Fruit fly (Drosophila melanogaster): Measurements from ENCODE around the gene Ir7f.

Gene Ir7f

dm6 chrX:7930236-7931027 is 46.6 kb upstream of the Ir7f start (continued):
- TF ChIP-seq tup (GFP tag; optimal IDR thresholded peaks at IDR 0.05) (no peak), ham (GFP tag; IDR thresholded peaks at IDR 0.05) (no peak), Dfd (GFP tag; optimal IDR thresholded peaks at IDR 0.05) (no peak), Deaf1 (tag; optimal IDR thresholded peaks at IDR 0.05) (peak; percentile 27), CG15601 (tag; optimal IDR thresholded peaks at IDR 0.05) (no peak), CG18599 (GFP tag; optimal IDR thresholded peaks at IDR 0.05) (no peak), klu (GFP tag; IDR thresholded peaks at IDR 0.05) (no peak), Meics (GFP tag; optimal IDR thresholded peaks at IDR 0.05) (no peak), CG30403 (GFP tag; optimal IDR thresholded peaks at IDR 0.05) (no peak), CG14441 (GFP tag; IDR thresholded peaks at IDR 0.05) (no peak), CG31441 (GFP tag; IDR thresholded peaks at IDR 0.05) (no peak), NK7.1 (GFP tag; optimal IDR thresholded peaks at IDR 0.05) (no peak), Dp (GFP tag; optimal IDR thresholded peaks at IDR 0.05) (no peak), zf30C (GFP tag; optimal IDR thresholded peaks at IDR 0.05) (no peak), sima (GFP tag; optimal IDR thresholded peaks at IDR 0.05) (no peak), E2f1 (GFP tag; IDR thresholded peaks at IDR 0.05) (no peak), kni (GFP tag; optimal IDR thresholded peaks at IDR 0.05) (peak; percentile 76), CG11504 (tag; optimal IDR thresholded peaks at IDR 0.05) (no peak), Chrac-16 (GFP tag; optimal IDR thresholded peaks at IDR 0.05) (no peak), CG7928 (GFP tag; optimal IDR thresholded peaks at IDR 0.05) (no peak), usp (GFP tag; optimal IDR thresholded peaks at IDR 0.05) (no peak), CG10979 (tag; optimal IDR thresholded peaks at IDR 0.05) (no peak), nom (GFP tag; optimal IDR thresholded peaks at IDR 0.05) (peak; percentile 76), z (GFP tag; IDR thresholded peaks at IDR 0.05) (no peak), amos (GFP tag; IDR thresholded peaks at IDR 0.05; ENCODE audit: partially characterized antibody) (no peak), tx (GFP tag; optimal IDR thresholded peaks at IDR 0.05) (no peak), Awh (GFP tag; IDR thresholded peaks at IDR 0.05) (no peak), insv (GFP tag; optimal IDR thresholded peaks at IDR 0.05) (no peak), crol (GFP tag; IDR thresholded peaks at IDR 0.05) (peak; percentile 94), slou (GFP tag; optimal IDR thresholded peaks at IDR 0.05) (no peak), CoRest (tag; optimal IDR thresholded peaks at IDR 0.05) (no peak), dan (GFP tag; IDR thresholded peaks at IDR 0.05) (no peak), CG33557 (GFP tag; optimal IDR thresholded peaks at IDR 0.05) (no peak), Doc2 (GFP tag; IDR thresholded peaks at IDR 0.05) (no peak), HHEX (GFP tag; optimal IDR thresholded peaks at IDR 0.05) (no peak), Stat92E (GFP tag; optimal IDR thresholded peaks at IDR 0.05) (peak in 1 of 3 experiments; percentile 13), sob (GFP tag; IDR thresholded peaks at IDR 0.05) (no peak), lab (GFP tag; optimal IDR thresholded peaks at IDR 0.05) (no peak), Hey (tag; optimal IDR thresholded peaks at IDR 0.05) (no peak), zen2 (GFP tag; IDR thresholded peaks at IDR 0.05; ENCODE audit: partially characterized antibody) (no peak), seq (GFP tag; IDR thresholded peaks at IDR 0.05) (peak; percentile 25; the same call in 1 of the 2 replicates), hth (optimal IDR thresholded peaks at IDR 0.05) (no peak)
